Worm (Caenorhabditis elegans) whole organism, mixed stage, embryonic: ENCODE results near the gene ubh-3.

Experiments used
- elt-3 ChIP-seq: fragments of 150-350 bp; optimal IDR thresholded peaks from 2 replicates; lab custom pipeline; 2014; ENCODE audit warnings: missing biosample characterization, missing genetic modification characterization
- lin-32 ChIP-seq: fragments of 200-800 bp; sonication (Bioruptor generic); optimal IDR thresholded peaks from 2 replicates; lab custom pipeline; 2018; ENCODE audit warnings: mild to moderate bottlenecking, missing genetic modification characterization, missing compliant biosample characterization
- lsy-2 ChIP-seq: fragments of 150-350 bp; optimal IDR thresholded peaks from 2 replicates; lab custom pipeline; 2014; ENCODE audit warnings: missing biosample characterization, missing genetic modification characterization
- mep-1 ChIP-seq: fragments of 150-350 bp; optimal IDR thresholded peaks from 2 replicates; lab custom pipeline; 2017; ENCODE audit warnings: missing biosample characterization, missing genetic modification reagents, missing genetic modification characterization, inconsistent platforms
- nhr-12 ChIP-seq: fragments of 150-350 bp; optimal IDR thresholded peaks from 2 replicates; lab custom pipeline; 2014; ENCODE audit warnings: missing biosample characterization, missing genetic modification characterization
- nhr-237 ChIP-seq: fragments of 150-350 bp; optimal IDR thresholded peaks from 2 replicates; lab custom pipeline; 2014; ENCODE audit warnings: missing biosample characterization, missing genetic modification characterization
- nhr-76 ChIP-seq: sonication (generic microtip); optimal IDR thresholded peaks from 2 replicates; lab custom pipeline; 2017; ENCODE audit warnings: missing biosample characterization, missing genetic modification characterization
- pha-4 ChIP-seq: fragments of 150-350 bp; optimal IDR thresholded peaks from 2 replicates; lab custom pipeline; 2018; ENCODE audit warnings: missing biosample characterization, missing genetic modification reagents, missing genetic modification characterization
- snpc-4 ChIP-seq: fragments of 150-350 bp; optimal IDR thresholded peaks from 2 replicates; lab custom pipeline; 2014; ENCODE audit warnings: missing biosample characterization, missing genetic modification characterization
- sptf-1 ChIP-seq: sonication (generic microtip); optimal IDR thresholded peaks from 2 replicates; lab custom pipeline; 2017; ENCODE audit warnings: mild to moderate bottlenecking, missing genetic modification characterization, moderate library complexity, missing compliant biosample characterization
- unc-39 ChIP-seq: fragments of 150-350 bp; optimal IDR thresholded peaks from 2 replicates; lab custom pipeline; 2014; ENCODE audit warnings: missing biosample characterization, missing genetic modification characterization
- unc-62 ChIP-seq: fragments of 150-350 bp; optimal IDR thresholded peaks from 2 replicates; lab custom pipeline; 2014; ENCODE audit warnings: missing biosample characterization, missing genetic modification reagents, missing genetic modification characterization
- ztf-11 ChIP-seq: fragments of 150-350 bp; optimal IDR thresholded peaks from 2 replicates; lab custom pipeline; 2014; ENCODE audit warnings: missing biosample characterization, missing genetic modification characterization

- TF ChIP-seq unc-39: no peak
- TF ChIP-seq nhr-76 (tag; lab: Kevin White, UChicago): no peak
- no peak for TF ChIP-seq lsy-2
- no peak for TF ChIP-seq unc-62 (GFP tag; lab: Kevin White, UChicago)
- no peak for TF ChIP-seq elt-3 (tag; lab: Kevin White, UChicago)
- TF ChIP-seq lin-32: no peak
- TF ChIP-seq mep-1 (tag; lab: Kevin White, UChicago): no peak
- TF ChIP-seq nhr-12 (tag; lab: Kevin White, UChicago): no peak
- TF ChIP-seq sptf-1: no peak
- TF ChIP-seq ztf-11 (tag; lab: Kevin White, UChicago): no peak
- no peak for TF ChIP-seq nhr-237 (tag; lab: Kevin White, UChicago)
- no peak for TF ChIP-seq snpc-4 (tag; lab: Kevin White, UChicago)
- TF ChIP-seq pha-4 (tag; lab: Kevin White, UChicago): no peak
Measured at ce11 chrV:6557035-6557434, 48.4 kb upstream of the ubh-3 start, which contains the start of gene spp-27.
